Fruit fly (Drosophila melanogaster) whole organism, embryonic: Measurements from ENCODE around the gene SkpC.
A peak's percentile ranks its signal among the peaks of the same experiment; 100 is the strongest.

Experiments used
- Aef1 ChIP-seq: fragments of 200-800 bp; sonication (Bioruptor generic); IDR thresholded peaks from 3 replicates; pipeline ENCODE4 v1.3.6; 2022; ENCODE audit warnings: missing biosample characterization, missing genetic modification characterization
- Atf6 ChIP-seq: fragments of 200-800 bp; sonication (Bioruptor generic); IDR thresholded peaks from 2 replicates; pipeline ENCODE4 v1.3.6; 2022; ENCODE audit warnings: missing biosample characterization, missing genetic modification characterization
- B-H1 ChIP-seq: fragments of 200-800 bp; sonication (Bioruptor generic); IDR thresholded peaks from 3 replicates; pipeline ENCODE4 v1.3.6; 2022; ENCODE audit warnings: missing biosample characterization, missing genetic modification characterization
- Blimp-1 ChIP-seq: fragments of 200-800 bp; sonication (Bioruptor generic); optimal IDR thresholded peaks from 3 replicates; lab custom pipeline; 2018; ENCODE audit warnings: missing biosample characterization, missing genetic modification characterization, mild to moderate bottlenecking, moderate library complexity, missing genetic modification reagents
- C15 ChIP-seq: fragments of 200-800 bp; sonication (Bioruptor generic); IDR thresholded peaks from 3 replicates; pipeline ENCODE4 v1.3.6; 2022; ENCODE audit warnings: missing biosample characterization, missing genetic modification characterization
- CG11504 ChIP-seq: fragments of 200-800 bp; sonication (Bioruptor generic); optimal IDR thresholded peaks from 3 replicates; lab custom pipeline; 2019; ENCODE audit warnings: missing biosample characterization, mild to moderate bottlenecking, missing genetic modification characterization, moderate library complexity
- CG12071 ChIP-seq: fragments of 200-800 bp; sonication (Bioruptor generic); optimal IDR thresholded peaks from 3 replicates; lab custom pipeline; 2018; ENCODE audit warnings: missing biosample characterization, mild to moderate bottlenecking, missing genetic modification characterization
- CG12391 ChIP-seq: fragments of 200-800 bp; sonication (Bioruptor generic); optimal IDR thresholded peaks from 3 replicates; lab custom pipeline; 2018; ENCODE audit warnings: missing biosample characterization, mild to moderate bottlenecking, missing genetic modification characterization, moderate library complexity
- CG14014 ChIP-seq: fragments of 200-800 bp; sonication (Bioruptor generic); IDR thresholded peaks from 2 replicates; pipeline ENCODE4 v1.3.6; 2022; ENCODE audit warnings: missing biosample characterization, missing genetic modification characterization
- CG1529 ChIP-seq: fragments of 200-800 bp; sonication (Bioruptor generic); optimal IDR thresholded peaks from 3 replicates; lab custom pipeline; 2018; ENCODE audit warnings: missing biosample characterization, missing genetic modification characterization
- CG15696 ChIP-seq: fragments of 200-800 bp; sonication (Bioruptor generic); optimal IDR thresholded peaks from 2 replicates; lab custom pipeline; 2019; ENCODE audit warnings: missing biosample characterization, mild to moderate bottlenecking, missing genetic modification characterization, moderate library complexity
- CG17361 ChIP-seq: fragments of 200-800 bp; sonication (Bioruptor generic); IDR thresholded peaks from 3 replicates; pipeline ENCODE4 v1.3.6; 2022; ENCODE audit warnings: missing biosample characterization, missing genetic modification characterization
- CG17802 ChIP-seq: fragments of 200-800 bp; sonication (Bioruptor generic); optimal IDR thresholded peaks from 2 replicates; lab custom pipeline; 2018; ENCODE audit warnings: missing biosample characterization, mild to moderate bottlenecking, missing genetic modification characterization, moderate library complexity
- CG30020 ChIP-seq: fragments of 200-800 bp; optimal IDR thresholded peaks from 2 replicates; lab custom pipeline; 2019; ENCODE audit warnings: missing biosample characterization, mild to moderate bottlenecking, missing genetic modification characterization, moderate library complexity
- CG3281 ChIP-seq: fragments of 200-800 bp; sonication (Bioruptor generic); optimal IDR thresholded peaks from 3 replicates; lab custom pipeline; 2017; ENCODE audit warnings: missing biosample characterization, mild to moderate bottlenecking, missing genetic modification characterization
- CG34224 ChIP-seq: fragments of 200-800 bp; sonication (Bioruptor generic); IDR thresholded peaks from 3 replicates; pipeline ENCODE4 v1.3.6; 2022; ENCODE audit warnings: missing biosample characterization, missing genetic modification characterization; ENCODE audit not compliant: partially characterized antibody
- CG6272 ChIP-seq: fragments of 200-800 bp; sonication (Bioruptor generic); IDR thresholded peaks from 2 replicates; pipeline ENCODE4 v1.3.6; 2022; ENCODE audit warnings: missing biosample characterization, missing genetic modification characterization
- CG6689 ChIP-seq: fragments of 200-800 bp; sonication (Bioruptor generic); IDR thresholded peaks from 2 replicates; pipeline ENCODE4 v1.3.6; 2022; ENCODE audit warnings: missing biosample characterization, missing genetic modification characterization
- CG6813 ChIP-seq: fragments of 200-800 bp; sonication (Bioruptor generic); optimal IDR thresholded peaks from 2 replicates; lab custom pipeline; 2017; ENCODE audit warnings: missing biosample characterization, missing genetic modification characterization, mild to moderate bottlenecking, moderate library complexity, missing genetic modification reagents
- CG7556 ChIP-seq: fragments of 200-800 bp; sonication (Bioruptor generic); optimal IDR thresholded peaks from 2 replicates; lab custom pipeline; 2017; ENCODE audit warnings: missing biosample characterization, mild to moderate bottlenecking, missing genetic modification characterization
- CG8359 ChIP-seq: fragments of 200-800 bp; sonication (Bioruptor generic); optimal IDR thresholded peaks from 2 replicates; lab custom pipeline; 2017; ENCODE audit warnings: missing biosample characterization, mild to moderate bottlenecking, missing genetic modification characterization, borderline replicate concordance
- CG8478 ChIP-seq: fragments of >200 bp; optimal IDR thresholded peaks from 2 replicates; lab custom pipeline; 2018
- CoRest ChIP-seq: fragments of 200-800 bp; sonication (Bioruptor generic); optimal IDR thresholded peaks from 3 replicates; lab custom pipeline; 2018; ENCODE audit warnings: missing biosample characterization, mild to moderate bottlenecking, missing genetic modification characterization, moderate library complexity
- D ChIP-seq, 2 experiments: fragments of 200-800 bp in 1 of 2; fragments of >200 bp in 1 of 2; sonication (Bioruptor generic) in 1 of 2; optimal IDR thresholded peaks; 2 replicates in 1 of 2; 3 replicates in 1 of 2; lab custom pipeline; 2017; ENCODE audit warnings: mild to moderate bottlenecking in 1 of 2, missing biosample characterization in 1 of 2, missing genetic modification characterization in 1 of 2, missing genetic modification reagents in 1 of 2
- Ets65A ChIP-seq: fragments of 200-800 bp; sonication (Bioruptor generic); peaks from one replicate; lab custom pipeline; 2016; ENCODE audit warnings: missing biosample characterization, missing genetic modification characterization
- Gug ChIP-seq: fragments of 200-800 bp; sonication (Bioruptor generic); IDR thresholded peaks from 4 replicates; pipeline ENCODE4 v1.3.6; 2022; ENCODE audit warnings: missing biosample characterization, missing genetic modification characterization
- HmgD ChIP-seq: fragments of 200-800 bp; sonication (Bioruptor generic); optimal IDR thresholded peaks from 3 replicates; lab custom pipeline; 2016; ENCODE audit warnings: missing biosample characterization, missing genetic modification characterization
- Lpt ChIP-seq: fragments of >200 bp; optimal IDR thresholded peaks from 2 replicates; lab custom pipeline; 2018; ENCODE audit warnings: missing biosample characterization, missing genetic modification characterization
- PHDP ChIP-seq: fragments of 200-800 bp; sonication (Bioruptor generic); optimal IDR thresholded peaks from 3 replicates; lab custom pipeline; 2018; ENCODE audit warnings: missing biosample characterization, mild to moderate bottlenecking, missing genetic modification characterization, moderate library complexity
- Pdp1 ChIP-seq, 2 experiments: fragments of 200-800 bp; sonication (Bioruptor generic); optimal IDR thresholded peaks; 3 replicates each; lab custom pipeline; 2016; ENCODE audit warnings: missing biosample characterization in 2 of 2, missing genetic modification characterization in 2 of 2, mild to moderate bottlenecking in 1 of 2, moderate library complexity in 1 of 2
- Ravus ChIP-seq: fragments of 200-800 bp; sonication (Bioruptor generic); IDR thresholded peaks from 2 replicates; pipeline ENCODE4 v1.3.6; 2022; ENCODE audit warnings: missing biosample characterization, missing genetic modification characterization
- Scr ChIP-seq: fragments of 200-800 bp; sonication (Bioruptor generic); IDR thresholded peaks from 2 replicates; pipeline ENCODE4 v1.3.6; 2022; ENCODE audit warnings: missing biosample characterization, missing genetic modification characterization; ENCODE audit not compliant: partially characterized antibody
- Ssrp ChIP-seq: fragments of 200-800 bp; sonication (Bioruptor generic); optimal IDR thresholded peaks from 2 replicates; lab custom pipeline; 2018; ENCODE audit warnings: missing biosample characterization, mild to moderate bottlenecking, missing genetic modification characterization, moderate library complexity
- corto ChIP-seq: fragments of 200-800 bp; sonication (Bioruptor generic); optimal IDR thresholded peaks from 2 replicates; lab custom pipeline; 2016; ENCODE audit warnings: missing biosample characterization, mild to moderate bottlenecking, missing genetic modification characterization, moderate library complexity
- dimm ChIP-seq: fragments of 200-800 bp; sonication (Bioruptor generic); IDR thresholded peaks from 2 replicates; pipeline ENCODE4 v1.3.6; 2022; ENCODE audit warnings: missing biosample characterization, missing genetic modification characterization
- en ChIP-seq: fragments of 200-800 bp; sonication (Bioruptor generic); optimal IDR thresholded peaks from 2 replicates; lab custom pipeline; 2016; ENCODE audit warnings: missing biosample characterization, missing genetic modification characterization
- fd96Cb ChIP-seq: fragments of 200-800 bp; sonication (Bioruptor generic); optimal IDR thresholded peaks from 2 replicates; lab custom pipeline; 2018; ENCODE audit warnings: missing biosample characterization, mild to moderate bottlenecking, missing genetic modification characterization, moderate library complexity
- ftz-f1 ChIP-seq: fragments of 200-800 bp; sonication (Bioruptor generic); optimal IDR thresholded peaks from 2 replicates; lab custom pipeline; 2016; ENCODE audit warnings: missing biosample characterization, missing genetic modification characterization
- gce ChIP-seq: fragments of 200-800 bp; sonication (Bioruptor generic); IDR thresholded peaks from 3 replicates; pipeline ENCODE4 v1.3.6; 2022; ENCODE audit warnings: missing biosample characterization, missing genetic modification characterization
- gem ChIP-seq: fragments of 200-800 bp; sonication (Bioruptor generic); optimal IDR thresholded peaks from 2 replicates; lab custom pipeline; 2019; ENCODE audit warnings: missing biosample characterization, mild to moderate bottlenecking, missing genetic modification characterization, moderate library complexity
- grau ChIP-seq: fragments of 200-800 bp; optimal IDR thresholded peaks from 3 replicates; lab custom pipeline; 2019; ENCODE audit warnings: missing biosample characterization, mild to moderate bottlenecking, missing genetic modification characterization, moderate library complexity
- h ChIP-seq: fragments of >200 bp; optimal IDR thresholded peaks from 2 replicates; lab custom pipeline; 2017
- her ChIP-seq: fragments of 200-800 bp; sonication (Bioruptor generic); optimal IDR thresholded peaks from 2 replicates; lab custom pipeline; 2016; ENCODE audit warnings: missing biosample characterization, missing genetic modification characterization
- insv ChIP-seq, 2 experiments: fragments of 200-800 bp; sonication (Bioruptor generic); optimal IDR thresholded peaks; 3 replicates each; lab custom pipeline; 2016 to 2018; ENCODE audit warnings: missing biosample characterization in 2 of 2, missing genetic modification characterization in 2 of 2
- pnt ChIP-seq: fragments of 200-800 bp; sonication (Bioruptor generic); optimal IDR thresholded peaks from 3 replicates; lab custom pipeline; 2016; ENCODE audit warnings: missing biosample characterization, missing genetic modification characterization
- prd ChIP-seq, 3 experiments: fragments of >200 bp in 2 of 3; fragments of 200-800 bp in 1 of 3; sonication (Bioruptor generic) in 1 of 3; optimal IDR thresholded peaks in 2 of 3; IDR thresholded peaks in 1 of 3; 2 replicates in 2 of 3; 3 replicates in 1 of 3; pipeline versions ENCODE4 v1.3.6 to Lab custom; 2017 to 2022; ENCODE audit warnings: missing biosample characterization in 1 of 3, missing genetic modification characterization in 1 of 3
- pros ChIP-seq: fragments of 200-800 bp; sonication (Bioruptor generic); optimal IDR thresholded peaks from 3 replicates; lab custom pipeline; 2019; ENCODE audit warnings: missing biosample characterization, mild to moderate bottlenecking, missing genetic modification characterization, moderate library complexity
- sima ChIP-seq: fragments of 200-800 bp; sonication (Bioruptor generic); optimal IDR thresholded peaks from 2 replicates; lab custom pipeline; 2016; ENCODE audit warnings: missing biosample characterization, missing genetic modification characterization
- so ChIP-seq: fragments of 200-800 bp; sonication (Bioruptor generic); IDR thresholded peaks from 3 replicates; pipeline ENCODE4 v1.3.6; 2022; ENCODE audit warnings: missing biosample characterization, missing genetic modification characterization

Gene SkpC

dm6 chrX:19842397-19843261, 26.8 kb downstream of the SkpC start (continued):
- TF ChIP-seq CG34224 (GFP tag; lab: Robert Waterston, UW) = no peak
- no peak for TF ChIP-seq CG8359 (GFP tag; lab: Kevin White, UChicago)
- TF ChIP-seq Gug (GFP tag; lab: Robert Waterston, UW) = no peak
- TF ChIP-seq corto = no peak
- no peak for TF ChIP-seq CG17802 (tag; lab: Kevin White, UChicago)
- TF ChIP-seq pros (GFP tag; lab: Kevin White, UChicago) = peak; percentile 94
- TF ChIP-seq pnt = no peak
- no peak for TF ChIP-seq CG6689 (GFP tag; lab: Robert Waterston, UW)
- peak; percentile 50 for TF ChIP-seq gem (tag; lab: Kevin White, UChicago)
- peak; percentile 3 for TF ChIP-seq Ssrp (tag; lab: Kevin White, UChicago)
- no peak for TF ChIP-seq CG14014 (GFP tag; lab: Robert Waterston, UW)
- no peak for TF ChIP-seq insv (GFP tag; optimal IDR thresholded peaks at IDR 0.05; lab: Kevin White, UChicago)
- TF ChIP-seq Lpt (GFP tag; lab: Kevin White, UChicago) = peak; percentile 69
- TF ChIP-seq Scr (GFP tag; lab: Robert Waterston, UW) = no peak
- TF ChIP-seq sima = no peak
- TF ChIP-seq CG11504 (tag; lab: Kevin White, UChicago) = no peak
- no peak for TF ChIP-seq CG1529 (GFP tag; lab: Kevin White, UChicago)
- TF ChIP-seq C15 = no peak
- TF ChIP-seq Ets65A (GFP tag; lab: Kevin White, UChicago) = no peak
- TF ChIP-seq prd (optimal IDR thresholded peaks at IDR 0.05; lab: Kevin White, UChicago) = no peak
- no peak for TF ChIP-seq prd (GFP tag; IDR thresholded peaks at IDR 0.05; lab: Robert Waterston, UW)
- no peak for TF ChIP-seq ftz-f1 (GFP tag; lab: Kevin White, UChicago)
- TF ChIP-seq CG8478 (lab: Kevin White, UChicago) = no peak
- TF ChIP-seq gce (GFP tag; lab: Robert Waterston, UW) = no peak
- peak; percentile 54; the same call in 2 of the 3 replicates for TF ChIP-seq CG17361
- peak; percentile 69 for TF ChIP-seq D (optimal IDR thresholded peaks at IDR 0.05; lab: Kevin White, UChicago)
- no peak for TF ChIP-seq D (GFP tag; optimal IDR thresholded peaks at IDR 0.05; lab: Kevin White, UChicago)
- TF ChIP-seq dimm (GFP tag; lab: Robert Waterston, UW) = no peak
- no peak for TF ChIP-seq CG3281 (GFP tag; lab: Kevin White, UChicago)
- peak; percentile 10 for TF ChIP-seq CG12391 (tag; lab: Kevin White, UChicago)
- peak; percentile 2 for TF ChIP-seq grau
- no peak for TF ChIP-seq her (GFP tag; lab: Kevin White, UChicago)
- no peak for TF ChIP-seq CG30020 (tag; lab: Kevin White, UChicago)
- no peak for TF ChIP-seq Aef1 (GFP tag; lab: Robert Waterston, UW)
- TF ChIP-seq CG6813 (GFP tag; lab: Kevin White, UChicago) = peak; percentile 6
- TF ChIP-seq CG15696 = peak; percentile 64
- no peak for TF ChIP-seq h (lab: Kevin White, UChicago)
- no peak for TF ChIP-seq so
- TF ChIP-seq CG6272 (GFP tag; lab: Robert Waterston, UW) = no peak
- no peak for TF ChIP-seq CG12071 (GFP tag; lab: Kevin White, UChicago)
- TF ChIP-seq Blimp-1 (GFP tag; lab: Kevin White, UChicago) = peak; percentile 1
- TF ChIP-seq Ravus (GFP tag; lab: Robert Waterston, UW) = no peak
- TF ChIP-seq PHDP = no peak
- peak in 1 of 2 experiments; percentile 0 for TF ChIP-seq Pdp1 (GFP tag; optimal IDR thresholded peaks at IDR 0.05; lab: Kevin White, UChicago)
- no peak for TF ChIP-seq B-H1
- no peak for TF ChIP-seq CoRest (tag; lab: Kevin White, UChicago)
- no peak for TF ChIP-seq en (GFP tag; lab: Kevin White, UChicago)
- TF ChIP-seq Atf6 (GFP tag; lab: Robert Waterston, UW) = no peak
- TF ChIP-seq CG7556 = peak; percentile 24
- peak; percentile 24 for TF ChIP-seq fd96Cb (tag; lab: Kevin White, UChicago)
- no peak for TF ChIP-seq HmgD (GFP tag; lab: Kevin White, UChicago)
